Fruit fly (Drosophila melanogaster): ENCODE results near the gene CG9328.

CG9328 gene

DNA sequence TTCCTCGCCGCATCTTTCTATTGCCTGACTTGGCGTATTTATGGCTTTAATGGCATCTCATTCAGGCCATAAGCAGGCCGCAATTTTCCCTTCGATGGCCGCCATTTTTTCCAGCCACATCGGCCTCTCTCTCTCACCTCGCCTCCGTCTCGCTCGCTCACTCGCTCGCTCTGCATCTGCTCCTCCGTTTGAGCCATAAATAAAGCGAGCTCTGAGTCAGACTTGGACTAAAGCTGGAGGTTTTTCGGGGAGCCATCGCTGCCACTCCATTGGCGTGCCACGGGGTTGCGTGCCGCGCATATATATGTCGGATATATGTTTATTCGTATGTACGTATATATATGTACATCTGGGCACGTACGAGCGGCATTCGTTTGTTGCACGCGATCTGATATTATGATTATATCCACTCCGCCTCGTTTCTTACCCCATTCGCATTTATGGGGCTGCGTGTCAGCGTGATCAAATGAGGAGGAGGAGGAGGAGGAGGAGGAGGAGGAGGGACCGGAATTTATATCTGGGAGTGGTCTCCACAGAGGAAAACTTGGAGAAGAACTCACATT is 20.5 kb upstream of the CG9328 start:
- TF ChIP-seq CG17801 (GFP tag; optimal IDR thresholded peaks at IDR 0.05; ENCODE audit: partially characterized antibody) = no peak

DNA sequence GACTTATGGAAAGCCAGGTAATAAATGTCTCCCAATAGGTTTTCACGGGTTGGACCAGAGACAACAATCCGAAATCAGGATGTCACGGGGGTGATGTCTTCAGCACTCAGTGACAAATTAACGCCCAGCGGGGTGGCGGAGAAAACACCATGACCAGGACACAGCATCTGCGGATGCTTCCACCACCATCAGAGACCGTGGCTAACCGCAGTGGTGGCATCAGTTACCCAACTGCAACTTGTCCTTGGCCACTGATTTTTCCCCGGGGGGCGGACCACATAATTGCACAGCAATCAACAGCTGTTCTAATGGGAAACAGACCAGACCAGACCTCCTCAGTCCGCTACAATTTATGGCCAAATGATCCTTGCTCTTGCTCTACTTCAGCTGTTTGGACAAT is 19.1 kb upstream of the CG9328 start:
- TF ChIP-seq CG17801 (GFP tag; optimal IDR thresholded peaks at IDR 0.05; ENCODE audit: partially characterized antibody) = no peak

DNA sequence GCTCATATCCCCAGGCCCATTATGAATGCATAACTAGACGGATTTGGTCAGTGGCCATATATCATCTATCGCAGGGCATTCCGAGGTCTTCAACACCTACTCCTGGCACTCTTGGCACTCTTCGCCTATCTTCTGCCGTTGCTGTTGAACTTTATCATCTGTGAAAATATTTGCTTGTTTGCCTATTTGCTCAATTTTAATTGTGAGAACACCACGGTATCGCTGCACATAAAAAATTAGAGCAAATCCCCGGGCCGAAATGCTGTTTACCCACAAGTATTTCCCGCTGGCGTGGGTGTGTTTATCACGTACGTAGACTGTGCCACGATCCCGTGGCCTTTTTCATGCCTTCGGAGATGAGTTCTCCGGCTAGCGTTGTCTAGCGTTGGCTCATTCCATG is 16.7 kb upstream of the CG9328 start:
- TF ChIP-seq CG17801 (GFP tag; optimal IDR thresholded peaks at IDR 0.05; ENCODE audit: partially characterized antibody) = no peak

DNA sequence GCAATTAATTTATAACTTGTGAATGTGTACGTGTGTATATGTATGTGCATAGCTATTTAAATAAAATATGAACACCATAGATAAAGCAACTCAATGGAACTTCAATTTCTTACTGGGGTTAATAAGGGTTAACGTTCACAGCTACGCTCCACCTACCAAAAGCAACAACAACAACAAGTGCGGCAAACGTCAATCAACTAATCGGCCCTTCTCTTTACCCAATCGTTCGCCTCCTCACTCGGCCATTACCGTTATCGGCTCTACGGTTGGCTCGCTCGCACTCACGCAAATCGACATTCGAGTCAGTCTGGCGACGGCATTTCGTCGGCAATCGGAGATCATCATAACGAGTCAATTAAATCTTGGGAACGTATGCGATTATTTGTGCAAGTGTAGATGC is 14.5 kb upstream of the CG9328 start:
- TF ChIP-seq CG17801 (GFP tag; optimal IDR thresholded peaks at IDR 0.05; ENCODE audit: partially characterized antibody) = no peak

DNA sequence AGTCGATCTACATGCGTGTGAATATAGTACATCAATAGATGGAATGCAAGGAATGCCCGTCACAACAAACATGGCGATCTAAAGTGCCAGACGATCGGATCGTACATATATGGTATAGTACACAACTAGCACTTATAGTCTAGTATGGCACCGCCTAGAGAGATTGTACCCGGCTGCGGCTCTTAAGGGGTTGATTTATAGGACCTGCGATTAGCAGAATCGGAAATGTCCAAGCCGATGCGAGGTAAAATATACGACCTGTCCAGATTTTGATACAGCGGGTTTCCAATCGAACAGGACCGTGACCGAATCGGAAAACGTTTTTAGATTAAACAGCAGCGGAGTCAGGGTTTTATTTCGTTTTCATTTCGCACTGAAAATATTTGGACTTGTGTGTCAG is 13.6 kb upstream of the CG9328 start:
- TF ChIP-seq CG17801 (GFP tag; optimal IDR thresholded peaks at IDR 0.05; ENCODE audit: partially characterized antibody) = no peak

DNA sequence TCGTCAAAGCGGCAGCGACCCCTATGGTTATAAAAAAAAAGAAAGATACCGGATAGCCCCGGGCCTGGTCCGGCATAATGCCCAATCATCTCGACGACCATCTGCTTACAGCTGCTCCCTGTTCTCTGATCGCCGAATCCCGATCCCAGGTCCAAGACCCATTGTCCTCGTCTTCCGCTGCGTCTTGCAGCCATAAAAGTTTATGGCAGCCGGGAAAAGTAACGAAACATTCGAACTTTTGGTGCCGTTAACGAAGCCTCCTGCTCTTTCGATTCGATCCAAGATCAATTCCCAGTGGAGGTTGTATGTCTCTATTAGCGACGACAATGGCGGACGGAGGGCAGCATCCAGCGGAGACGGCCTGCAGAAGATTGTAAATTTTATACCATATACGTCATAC is 12.2 kb upstream of the CG9328 start:
- no peak for TF ChIP-seq CG17801 (GFP tag; optimal IDR thresholded peaks at IDR 0.05; ENCODE audit: partially characterized antibody)

DNA sequence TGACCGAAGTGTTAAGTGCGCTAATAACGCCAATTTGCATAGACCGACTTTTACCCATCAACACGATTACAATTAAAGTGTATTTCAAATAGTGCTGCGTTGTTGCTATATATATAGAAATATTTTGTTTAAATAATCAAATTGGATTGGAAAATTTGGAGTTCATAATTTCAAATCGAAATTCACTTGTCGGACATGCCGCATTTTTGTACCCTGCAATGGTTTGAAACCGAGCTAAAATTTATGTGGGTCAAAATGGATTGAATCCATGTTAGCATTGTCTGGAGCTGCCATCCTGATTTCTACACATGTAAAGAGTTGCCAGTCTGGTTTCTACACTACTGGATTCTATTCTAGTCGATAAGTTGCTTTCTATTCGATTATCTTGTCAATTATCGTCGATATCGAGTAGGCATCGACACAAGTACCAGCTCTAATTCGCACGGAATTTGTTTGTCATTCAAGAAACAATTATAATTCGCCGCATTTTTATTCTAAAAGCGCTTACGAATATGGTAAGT is 10.2 kb upstream of the CG9328 start, which contains the start of gene Pomp:
Gene Pomp (plus strand): TSS at position 386 of the 521 bp plus-strand sequence.
- TF ChIP-seq CG17801 (GFP tag; optimal IDR thresholded peaks at IDR 0.05; ENCODE audit: partially characterized antibody) = peak; percentile 32

DNA sequence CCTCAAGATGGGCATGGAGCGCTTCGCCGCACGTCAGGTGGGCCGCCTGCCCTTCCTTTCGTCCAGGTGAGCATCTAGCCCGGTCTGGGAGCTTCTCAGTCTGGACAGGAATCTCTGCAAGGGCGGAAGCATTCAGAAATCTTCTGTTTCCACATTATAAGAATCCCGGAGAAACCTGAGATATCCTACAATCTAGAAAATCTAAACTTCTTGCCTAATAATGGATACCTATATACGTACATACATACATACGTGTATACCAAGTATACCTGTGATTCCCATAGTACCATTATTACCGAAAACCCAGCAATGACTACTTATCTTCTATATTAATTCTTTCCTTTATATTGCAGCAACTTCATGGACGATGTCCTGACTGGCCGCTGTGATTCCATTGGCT is 9.5 kb upstream of the CG9328 start:
- TF ChIP-seq CG17801 (GFP tag; optimal IDR thresholded peaks at IDR 0.05; ENCODE audit: partially characterized antibody) = no peak

DNA sequence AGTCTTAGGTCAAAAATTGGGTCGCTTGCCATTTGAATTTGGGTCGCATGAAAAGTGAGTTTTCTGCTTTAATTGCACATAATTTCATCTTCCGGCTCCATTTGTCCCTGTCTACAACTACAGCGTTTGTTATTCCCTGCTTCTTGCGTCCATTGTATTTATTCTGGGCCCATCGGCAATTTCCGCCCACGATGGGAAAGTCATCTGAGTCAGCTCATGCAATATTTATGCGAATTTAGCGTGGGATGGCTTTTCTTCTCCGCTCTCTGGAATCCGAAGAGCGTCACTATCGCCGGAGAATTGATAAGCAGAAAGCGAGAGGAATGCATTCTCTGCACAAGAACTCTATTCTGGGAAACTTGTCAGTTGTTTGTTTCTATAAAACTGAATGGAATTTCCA is 5.0 kb upstream of the CG9328 start:
- no peak for TF ChIP-seq CG17801 (GFP tag; optimal IDR thresholded peaks at IDR 0.05; ENCODE audit: partially characterized antibody)

DNA sequence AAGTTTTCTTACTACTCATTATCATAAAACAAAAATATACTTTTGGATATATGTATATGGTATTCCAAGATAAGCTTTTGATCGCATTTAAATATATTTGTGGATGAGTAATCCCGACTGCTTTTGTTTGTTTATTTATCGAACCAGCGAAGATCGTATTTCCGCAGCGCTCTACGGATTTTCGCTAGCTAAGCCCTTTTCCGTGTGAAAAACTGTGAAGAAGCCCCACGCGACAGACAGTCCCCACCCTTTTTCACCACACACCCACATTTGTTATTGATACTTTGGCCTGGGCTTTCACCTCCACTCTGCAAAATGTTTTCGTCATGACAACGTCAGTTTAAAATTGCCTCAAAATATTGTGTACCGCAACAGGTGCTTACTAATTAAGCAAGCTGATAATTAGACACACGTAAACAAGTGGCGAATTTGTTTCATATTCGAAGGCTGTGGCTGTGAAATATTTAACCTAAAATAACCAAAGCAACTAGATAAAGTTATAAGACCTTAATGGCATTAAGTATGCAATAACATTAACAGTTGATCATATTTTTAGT is 4.4 kb upstream of the CG9328 start:
- TF ChIP-seq CG17801 (GFP tag; optimal IDR thresholded peaks at IDR 0.05; ENCODE audit: partially characterized antibody) = no peak

DNA sequence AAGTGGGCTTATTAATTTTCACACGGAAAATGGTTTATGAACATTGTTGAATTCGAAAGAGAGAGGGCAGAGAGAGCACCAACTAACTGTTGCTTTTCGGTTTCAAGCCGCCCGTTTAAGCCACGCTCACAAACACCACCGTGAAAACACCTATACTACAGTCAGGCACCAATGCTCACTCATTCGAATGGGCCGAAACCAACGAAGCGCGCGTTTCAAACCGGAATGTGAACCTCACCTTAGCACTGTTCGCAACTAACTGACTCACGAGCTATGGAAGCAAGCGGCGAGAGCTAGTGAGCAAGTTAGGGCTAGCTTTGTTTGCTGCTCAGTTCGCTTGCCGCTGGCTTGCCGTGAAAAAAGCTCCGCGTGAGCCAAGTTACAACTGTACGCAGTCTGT is 3.6 kb upstream of the CG9328 start:
- peak; percentile 74 for TF ChIP-seq CG17801 (GFP tag; optimal IDR thresholded peaks at IDR 0.05; ENCODE audit: partially characterized antibody)

DNA sequence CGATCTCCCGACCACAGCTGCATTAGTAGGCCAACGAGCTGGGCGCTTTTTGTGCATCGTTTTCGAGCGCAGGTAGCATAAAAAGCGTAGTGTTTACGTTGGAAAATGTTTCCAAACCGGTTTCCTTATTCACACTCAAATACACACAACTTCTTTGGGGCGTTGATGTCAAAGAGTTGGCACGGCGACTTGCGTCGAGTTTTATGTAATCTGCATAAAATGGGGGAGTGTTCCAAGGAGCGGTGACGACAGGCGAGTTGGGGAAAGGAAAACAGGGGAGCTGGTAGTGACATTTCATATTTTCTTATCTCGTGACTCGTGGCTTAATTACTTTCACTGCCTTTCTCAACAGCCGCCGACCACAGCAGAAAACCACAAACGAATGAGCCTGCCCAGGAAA is 2.9 kb upstream of the CG9328 start:
- no peak for TF ChIP-seq CG17801 (GFP tag; optimal IDR thresholded peaks at IDR 0.05; ENCODE audit: partially characterized antibody)

DNA sequence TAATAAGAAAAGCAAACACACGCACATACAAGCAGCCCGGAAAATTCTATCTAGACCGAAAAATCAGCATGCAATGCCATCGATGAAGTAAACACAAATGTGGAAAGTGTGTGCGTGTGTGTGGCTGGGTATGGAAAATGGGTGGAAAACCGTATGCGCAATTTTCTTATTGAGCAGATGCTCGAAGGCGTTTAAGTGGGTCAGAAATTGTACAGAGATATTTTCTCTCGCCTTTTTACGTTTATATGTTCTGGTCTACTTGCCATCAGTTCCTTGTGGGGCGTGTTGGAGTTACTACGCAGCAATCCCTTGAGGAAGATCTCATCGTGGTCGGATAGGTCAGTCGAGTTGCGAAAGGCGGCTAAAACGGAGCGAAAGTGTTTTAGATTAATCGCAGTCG is 1.7 kb upstream of the CG9328 start:
- no peak for TF ChIP-seq CG17801 (GFP tag; optimal IDR thresholded peaks at IDR 0.05; ENCODE audit: partially characterized antibody)

DNA sequence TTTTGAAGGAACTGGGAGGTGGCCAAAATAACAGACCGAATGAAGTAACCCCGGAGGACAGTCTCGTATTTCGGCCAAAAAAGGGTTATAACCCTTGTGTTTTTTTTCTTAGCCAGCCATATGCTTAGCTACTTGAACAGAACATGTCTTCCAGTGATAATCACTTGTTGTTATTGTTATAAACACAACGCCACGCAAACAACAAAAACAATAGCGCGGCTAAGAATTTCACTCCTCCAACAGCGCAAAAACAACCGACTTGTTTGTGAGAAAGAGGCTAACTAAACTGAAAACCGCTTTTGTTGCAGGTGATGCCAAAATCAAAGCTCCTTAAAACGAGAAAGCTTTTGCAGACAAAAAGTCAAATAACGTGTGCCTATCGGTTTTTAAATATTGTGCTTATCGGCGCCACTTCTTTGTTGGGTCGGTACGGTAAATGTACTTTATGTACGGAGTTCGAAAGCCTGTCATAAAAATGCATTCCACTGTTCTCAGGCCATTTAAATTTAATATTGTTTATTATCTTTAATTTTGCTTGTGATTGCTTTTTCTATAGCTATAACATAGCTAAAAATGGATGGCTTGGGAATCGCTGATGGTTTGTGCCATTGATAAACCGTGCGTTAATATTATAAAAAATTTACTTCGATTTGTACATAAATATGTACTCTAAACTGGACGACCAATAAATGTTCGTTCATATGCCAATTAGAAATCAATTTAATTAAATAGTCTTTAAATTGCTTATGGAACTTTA is 579 bp upstream of the CG9328 start, which contains the start of gene vari:
Gene vari (minus strand): TSS at position 285 of the 757 bp plus-strand sequence.
- TF ChIP-seq CG17801 (GFP tag; optimal IDR thresholded peaks at IDR 0.05; ENCODE audit: partially characterized antibody) = no peak

DNA sequence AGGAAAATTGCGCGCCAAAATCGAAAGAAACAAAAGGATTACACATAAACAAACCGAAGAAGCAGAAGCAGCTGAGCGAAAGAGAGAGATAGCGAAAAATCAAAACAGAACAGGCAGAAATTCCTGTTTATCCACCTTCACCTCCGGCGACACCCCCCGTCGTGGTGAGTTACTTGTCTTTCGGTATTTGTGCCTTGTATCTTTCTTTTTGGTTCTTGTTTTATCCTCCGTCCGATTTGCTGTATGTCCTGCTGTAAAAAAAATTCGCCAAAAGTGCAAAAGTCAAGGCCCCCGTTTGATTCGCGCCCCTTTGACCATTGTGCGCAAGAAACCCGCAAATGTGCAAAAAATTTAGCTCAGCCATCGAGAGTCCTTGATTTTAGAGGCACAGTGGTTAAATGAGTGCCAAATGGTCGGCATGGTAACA is 849 bp downstream of the CG9328 start:
- TF ChIP-seq CG17801 (GFP tag; optimal IDR thresholded peaks at IDR 0.05; ENCODE audit: partially characterized antibody) = no peak

All from ovary, adult (tissue).